Worm (Caenorhabditis elegans) whole organism, midembryonic: ENCODE measurements around the gene F29F11.20.

Experiments used
- T22C8.4 ChIP-seq: fragments of 200-800 bp; sonication (Bioruptor generic); IDR thresholded peaks from 2 replicates; pipeline ENCODE4 v1.3.6; 2022; ENCODE audit warnings: missing genetic modification characterization, missing compliant biosample characterization
- cog-1 ChIP-seq: sonication (generic microtip); optimal IDR thresholded peaks from 2 replicates; lab custom pipeline; 2016; ENCODE audit warnings: missing genetic modification characterization, missing compliant biosample characterization
- flt-1 ChIP-seq: fragments of 200-800 bp; sonication (Bioruptor generic); IDR thresholded peaks from 2 replicates; pipeline ENCODE4 v1.3.6; 2022; ENCODE audit warnings: missing genetic modification characterization, missing compliant biosample characterization
- klf-2 ChIP-seq: fragments of 200-800 bp; sonication (Bioruptor generic); conservative IDR thresholded peaks from 2 replicates; pipeline ENCODE4 v1.3.6; 2022; ENCODE audit warnings: missing genetic modification reagents, missing genetic modification characterization, missing compliant biosample characterization
- med-1 ChIP-seq: sonication (generic microtip); optimal IDR thresholded peaks from 2 replicates; lab custom pipeline; 2017; ENCODE audit warnings: missing genetic modification characterization, mild to moderate bottlenecking, missing compliant biosample characterization, antibody characterized with exemption, missing genetic modification reagents; ENCODE audit not compliant: insufficient read depth
- ref-1 ChIP-seq: fragments of 200-800 bp; sonication (Bioruptor generic); conservative IDR thresholded peaks from 2 replicates; pipeline ENCODE4 v1.3.6; 2022; ENCODE audit warnings: missing genetic modification reagents, missing genetic modification characterization, missing compliant biosample characterization
- tab-1 ChIP-seq: fragments of 200-800 bp; sonication (Bioruptor generic); IDR thresholded peaks from 2 replicates; pipeline ENCODE4 v1.3.6; 2022; ENCODE audit warnings: missing genetic modification characterization, missing compliant biosample characterization
- ztf-23 ChIP-seq: fragments of 200-800 bp; sonication (Bioruptor generic); IDR thresholded peaks from 2 replicates; pipeline ENCODE4 v1.3.6; 2022; ENCODE audit warnings: missing genetic modification reagents, missing genetic modification characterization, missing compliant biosample characterization
- ztf-29 ChIP-seq: fragments of 200-800 bp; sonication (Bioruptor generic); IDR thresholded peaks from 2 replicates; pipeline ENCODE4 v1.3.6; 2022; ENCODE audit warnings: missing genetic modification reagents, missing genetic modification characterization, missing compliant biosample characterization

ce11 chrV:10729456-10729904 lies 41.8 kb downstream of the F29F11.20 start:
- no peak for TF ChIP-seq flt-1 (GFP tag; lab: Robert Waterston, UW)
- TF ChIP-seq ref-1 (GFP tag; lab: Robert Waterston, UW) = no peak
- TF ChIP-seq cog-1 (tag; lab: Kevin White, UChicago) = no peak
- no peak for TF ChIP-seq ztf-29
- no peak for TF ChIP-seq med-1 (GFP tag; lab: Kevin White, UChicago)
- TF ChIP-seq T22C8.4 (GFP tag; lab: Robert Waterston, UW) = no peak
- TF ChIP-seq klf-2 = no peak
- no peak for TF ChIP-seq tab-1 (GFP tag; lab: Robert Waterston, UW)
- TF ChIP-seq ztf-23 (GFP tag; lab: Robert Waterston, UW) = no peak
